Worm (Caenorhabditis elegans) whole organism, midembryonic: ENCODE results near the gene symk-1.

ENCODE experiments used
- T22C8.4 ChIP-seq: fragments of 200-800 bp; sonication (Bioruptor generic); IDR thresholded peaks from 2 replicates; pipeline ENCODE4 v1.3.6; 2022; ENCODE audit warnings: missing genetic modification characterization, missing compliant biosample characterization
- cog-1 ChIP-seq: sonication (generic microtip); optimal IDR thresholded peaks from 2 replicates; lab custom pipeline; 2016; ENCODE audit warnings: missing genetic modification characterization, missing compliant biosample characterization
- flt-1 ChIP-seq: fragments of 200-800 bp; sonication (Bioruptor generic); IDR thresholded peaks from 2 replicates; pipeline ENCODE4 v1.3.6; 2022; ENCODE audit warnings: missing genetic modification characterization, missing compliant biosample characterization

- no peak for TF ChIP-seq flt-1
- no peak for TF ChIP-seq T22C8.4 (GFP tag; lab: Robert Waterston, UW)
- TF ChIP-seq cog-1 (tag; lab: Kevin White, UChicago) = no peak
These were observed at the start of gene symk-1, which contains the start of gene F25G6.9 for ce11 chrV:8569841-8570361.
